Worm (Caenorhabditis elegans): ENCODE data around the gene F35B3.4.

Gene F35B3.4

DNA sequence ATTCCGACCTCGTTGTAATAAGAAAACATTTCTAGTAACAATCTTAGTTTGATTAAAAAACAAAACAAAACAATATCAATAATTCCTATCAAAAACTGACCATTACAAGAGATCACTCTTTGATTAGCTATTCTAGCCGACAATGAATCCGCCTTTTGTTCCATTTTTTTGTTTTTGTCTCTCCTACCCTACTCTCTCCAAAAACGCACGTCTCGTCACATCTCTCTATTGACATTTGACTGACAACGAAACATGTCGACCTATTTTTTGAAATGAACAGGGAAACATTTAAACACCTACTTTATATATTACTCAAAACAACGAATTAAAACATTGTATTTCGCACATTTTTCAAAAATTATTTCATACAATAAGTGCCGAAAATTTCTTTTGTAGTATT lies 14.0 kb upstream of the F35B3.4 start:
- TF ChIP-seq unc-55 (GFP tag; optimal IDR thresholded peaks at IDR 0.05) (peak; percentile 42), hlh-8 (tag; optimal IDR thresholded peaks at IDR 0.05) (no peak), ama-1 (optimal IDR thresholded peaks at IDR 0.05) (no peak)

DNA sequence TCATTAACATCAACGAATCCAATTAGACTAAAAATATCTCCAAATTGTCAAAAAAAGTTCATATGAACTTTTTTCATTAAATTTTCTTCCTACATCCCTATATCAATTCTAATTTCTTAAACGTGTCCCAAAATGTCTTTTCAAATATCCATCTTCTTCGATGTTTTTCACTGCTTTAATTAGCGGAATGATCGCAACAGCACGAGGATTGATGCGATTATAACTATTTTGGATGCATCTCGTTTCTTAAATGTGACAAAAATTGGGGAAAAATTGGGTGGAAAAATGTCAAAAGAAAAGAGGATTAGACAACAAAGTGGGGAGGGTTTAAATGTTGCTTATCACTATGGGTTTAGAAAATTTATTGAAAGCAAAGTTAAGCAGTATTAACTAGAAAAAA lies 13.4 kb upstream of the F35B3.4 start:
- TF ChIP-seq ceh-19 (GFP tag; optimal IDR thresholded peaks at IDR 0.05) (no peak), Y22D7AL.16 (tag; optimal IDR thresholded peaks at IDR 0.05) (no peak), hlh-8 (tag; optimal IDR thresholded peaks at IDR 0.05) (no peak), ceh-2 (tag; optimal IDR thresholded peaks at IDR 0.05) (no peak), pha-2 (tag; optimal IDR thresholded peaks at IDR 0.05) (no peak), pros-1 (tag; optimal IDR thresholded peaks at IDR 0.05) (no peak), pag-3 (tag; optimal IDR thresholded peaks at IDR 0.05; ENCODE audit: borderline replicate concordance) (no peak), fkh-6 (tag; optimal IDR thresholded peaks at IDR 0.05) (no peak), ceh-24 (tag; optimal IDR thresholded peaks at IDR 0.05) (no peak), eyg-1 (tag; optimal IDR thresholded peaks at IDR 0.05) (no peak), C38D4.7 (GFP tag; optimal IDR thresholded peaks at IDR 0.05) (no peak), gmeb-2 (tag; optimal IDR thresholded peaks at IDR 0.05) (no peak), tbx-7 (tag; optimal IDR thresholded peaks at IDR 0.05) (no peak), ceh-9 (tag; optimal IDR thresholded peaks at IDR 0.05) (no peak), T23F11.4 (GFP tag; optimal IDR thresholded peaks at IDR 0.05) (no peak), pat-9 (tag; optimal IDR thresholded peaks at IDR 0.05) (no peak)

- peak; percentile 57 for TF ChIP-seq C08G9.2 (tag; optimal IDR thresholded peaks at IDR 0.05)
- no peak for TF ChIP-seq ceh-9 (tag; optimal IDR thresholded peaks at IDR 0.05)
- no peak for TF ChIP-seq ceh-22 (tag; optimal IDR thresholded peaks at IDR 0.05)
- no peak for TF ChIP-seq unc-3 (GFP tag; conservative IDR thresholded peaks at IDR 0.05)
- peak; percentile 67 for TF ChIP-seq unc-3 (tag; optimal IDR thresholded peaks at IDR 0.05)
- TF ChIP-seq ceh-18 (tag; optimal IDR thresholded peaks at IDR 0.05) = peak; percentile 83
- TF ChIP-seq madf-2 (tag; optimal IDR thresholded peaks at IDR 0.05) = no peak
- peak; percentile 52 for TF ChIP-seq ztf-16 (tag; optimal IDR thresholded peaks at IDR 0.05)
- TF ChIP-seq hlh-13 (GFP tag; optimal IDR thresholded peaks at IDR 0.05) = no peak
- TF ChIP-seq ceh-45 (GFP tag; IDR thresholded peaks at IDR 0.05) = no peak
- TF ChIP-seq sox-2 (GFP tag; IDR thresholded peaks at IDR 0.05) = no peak
- TF ChIP-seq mec-3 (tag; optimal IDR thresholded peaks at IDR 0.05; ENCODE audit: borderline replicate concordance) = no peak
- TF ChIP-seq hlh-6 (tag; optimal IDR thresholded peaks at IDR 0.05) = no peak
- TF ChIP-seq ets-4 (tag; optimal IDR thresholded peaks at IDR 0.05) = no peak
- TF ChIP-seq pat-9 (tag; optimal IDR thresholded peaks at IDR 0.05) = peak; percentile 50
- TF ChIP-seq ceh-24 (tag; optimal IDR thresholded peaks at IDR 0.05) = no peak
- TF ChIP-seq pha-2 (tag; optimal IDR thresholded peaks at IDR 0.05) = peak; percentile 30
- no peak for TF ChIP-seq K09A11.1 (tag; optimal IDR thresholded peaks at IDR 0.05; ENCODE audit: insufficient read depth)
- peak; percentile 21 for TF ChIP-seq ceh-48 (tag; optimal IDR thresholded peaks at IDR 0.05)
- no peak for TF ChIP-seq sox-4 (tag; optimal IDR thresholded peaks at IDR 0.05)
- peak; percentile 55 for TF ChIP-seq syd-9 (tag; optimal IDR thresholded peaks at IDR 0.05)
- TF ChIP-seq ceh-31 (tag; optimal IDR thresholded peaks at IDR 0.05) = peak; percentile 81
- TF ChIP-seq tbx-2 (tag; optimal IDR thresholded peaks at IDR 0.05) = peak; percentile 65
- TF ChIP-seq lin-11 (tag; optimal IDR thresholded peaks at IDR 0.05) = no peak
- TF ChIP-seq ttx-3 (tag; optimal IDR thresholded peaks at IDR 0.05) = peak; percentile 30
- no peak for TF ChIP-seq Y22D7AL.16 (tag; optimal IDR thresholded peaks at IDR 0.05)
- peak; percentile 37 for TF ChIP-seq ceh-14 (tag; optimal IDR thresholded peaks at IDR 0.05)
- TF ChIP-seq nhr-232 (tag; optimal IDR thresholded peaks at IDR 0.05) = no peak
- no peak for TF ChIP-seq pag-3 (tag; optimal IDR thresholded peaks at IDR 0.05; ENCODE audit: borderline replicate concordance)
- peak; percentile 72 for TF ChIP-seq nfya-1 (tag; optimal IDR thresholded peaks at IDR 0.05)
- TF ChIP-seq ref-2 (tag; optimal IDR thresholded peaks at IDR 0.05) = peak; percentile 46
- no peak for TF ChIP-seq dmd-4 (tag; optimal IDR thresholded peaks at IDR 0.05; ENCODE audit: borderline replicate concordance)
- TF ChIP-seq unc-42 (tag; optimal IDR thresholded peaks at IDR 0.05) = peak; percentile 34
- peak; percentile 30 for TF ChIP-seq ceh-6 (GFP tag; optimal IDR thresholded peaks at IDR 0.05)
- TF ChIP-seq unc-86 (tag; optimal IDR thresholded peaks at IDR 0.05) = peak; percentile 37
- TF ChIP-seq F13H6.1 (tag; optimal IDR thresholded peaks at IDR 0.05) = no peak
These were observed 9.6 kb upstream of the F35B3.4 start, which contains the start of gene ptrn-1 for ce11 chrX:17030169-17030914. TSS of gene ptrn-1 (minus strand) at chrX:17030219.
